Fruit fly (Drosophila melanogaster) whole organism: Measurements from ENCODE around the gene Grip75.

Experiments
- CG8478 ChIP-seq: fragments of >200 bp; optimal IDR thresholded peaks from 2 replicates; lab custom pipeline; 2018; ENCODE audit warnings: inconsistent platforms
- pan ChIP-seq: fragments of >200 bp; optimal IDR thresholded peaks from 2 replicates; lab custom pipeline; 2017
- usp ChIP-seq: fragments of >200 bp; optimal IDR thresholded peaks from 2 replicates; lab custom pipeline; 2017; ENCODE audit warnings: missing biosample characterization, missing genetic modification characterization, mixed read lengths

DNA sequence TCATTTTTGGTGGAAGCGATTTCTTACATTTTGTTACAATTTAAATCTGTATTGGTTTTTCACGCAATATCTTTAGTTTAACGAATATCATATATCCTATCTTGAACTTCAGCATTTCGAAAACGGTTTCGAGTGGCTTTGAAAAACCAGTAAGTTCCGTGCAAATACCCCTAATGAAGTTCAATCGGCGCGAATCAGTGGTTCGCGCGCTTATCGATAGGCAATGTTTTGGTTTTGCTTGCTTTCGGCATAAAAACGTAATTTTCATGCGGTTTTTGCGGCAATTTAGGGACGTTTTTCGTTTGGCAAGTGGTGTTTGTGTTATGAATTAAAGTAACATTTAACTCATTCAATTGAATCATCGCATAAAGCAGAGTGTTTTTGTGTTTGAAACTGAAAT is 6.2 kb upstream of the Grip75 start, which contains the start of gene RluA-2:
- TF ChIP-seq CG8478 (no peak), pan (lab: Kevin White, UChicago) (no peak), usp (GFP tag; lab: Kevin White, UChicago) (no peak)
